3 fruit fly cellular contexts compared by ENCODE assay signal in genomic region chr2L:6085733-6086317, dm6.
TF ChIP-seq lines count a peak whose summit lies in the region.

No protein-coding gene starts in this region.

- TF ChIP-seq CTCF in whole organism, embryonic (GFP tag; optimal IDR thresholded peaks at IDR 0.05; lab: Kevin White, UChicago) = no peak

TF ChIP-seq in whole organism, embryonic, 481 proteins besides CTCF, POLR2A, EP300 and RAD21 (continues in another document):
- TF ChIP-seq CG17829 (tag; optimal IDR thresholded peaks at IDR 0.05; lab: Kevin White, UChicago) (no peak), NFAT (GFP tag; IDR thresholded peaks at IDR 0.05; lab: Robert Waterston, UW) (peak; percentile 48; the same call in 1 of the 2 replicates), vvl (GFP tag; IDR thresholded peaks at IDR 0.05; lab: Robert Waterston, UW) (peak; percentile 36; the same call in 1 of the 2 replicates), CG12769 (tag; optimal IDR thresholded peaks at IDR 0.05; lab: Kevin White, UChicago) (peak; percentile 36), lab (GFP tag; optimal IDR thresholded peaks at IDR 0.05; lab: Kevin White, UChicago) (peak; percentile 24), cg (GFP tag; optimal IDR thresholded peaks at IDR 0.05; lab: Kevin White, UChicago) (peak; percentile 27), her (GFP tag; optimal IDR thresholded peaks at IDR 0.05; lab: Kevin White, UChicago) (no peak), slou (GFP tag; optimal IDR thresholded peaks at IDR 0.05; lab: Kevin White, UChicago) (no peak), Nf-YC (tag; optimal IDR thresholded peaks at IDR 0.05; lab: Kevin White, UChicago) (no peak), tll (GFP tag; optimal IDR thresholded peaks at IDR 0.05; lab: Kevin White, UChicago) (no peak), oc (tag; optimal IDR thresholded peaks at IDR 0.05; lab: Kevin White, UChicago) (no peak), scrt (GFP tag; optimal IDR thresholded peaks at IDR 0.05; lab: Kevin White, UChicago) (peak; percentile 58), CG18599 (GFP tag; optimal IDR thresholded peaks at IDR 0.05; lab: Kevin White, UChicago) (peak; percentile 50), abd-A (tag; optimal IDR thresholded peaks at IDR 0.05; lab: Kevin White, UChicago) (peak; percentile 93), Deaf1 (tag; optimal IDR thresholded peaks at IDR 0.05; lab: Kevin White, UChicago) (peak; percentile 59), mam (GFP tag; optimal IDR thresholded peaks at IDR 0.05; lab: Kevin White, UChicago) (no peak), pfk (GFP tag; optimal IDR thresholded peaks at IDR 0.05; lab: Kevin White, UChicago) (no peak), CG42726 (GFP tag; IDR thresholded peaks at IDR 0.05; lab: Robert Waterston, UW; ENCODE audit: partially characterized antibody) (peak; percentile 71), rib (GFP tag; IDR thresholded peaks at IDR 0.05; lab: Robert Waterston, UW) (peak; percentile 98), Dbx (GFP tag; IDR thresholded peaks at IDR 0.05; lab: Robert Waterston, UW) (peak; percentile 50; the same call in 2 of the 3 replicates), z (GFP tag; IDR thresholded peaks at IDR 0.05; lab: Robert Waterston, UW) (0 out of 3 replicates have a peak, but pooled peaks have one; percentile 20), CG8290 (GFP tag; optimal IDR thresholded peaks at IDR 0.05; lab: Kevin White, UChicago) (no peak), CG8290 (tag; optimal IDR thresholded peaks at IDR 0.05; lab: Kevin White, UChicago) (peak in 1 of 2 experiments; percentile 10), schlank (tag; optimal IDR thresholded peaks at IDR 0.05; lab: Kevin White, UChicago) (peak; percentile 18), MTF-1 (GFP tag; optimal IDR thresholded peaks at IDR 0.05; lab: Kevin White, UChicago; ENCODE audit: borderline replicate concordance) (no peak), chinmo (GFP tag; IDR thresholded peaks at IDR 0.05; lab: Robert Waterston, UW; ENCODE audit: partially characterized antibody) (peak; percentile 90; the same call in 3 of the 4 replicates), sd (tag; optimal IDR thresholded peaks at IDR 0.05; lab: Kevin White, UChicago) (peak; percentile 83), Doc2 (GFP tag; IDR thresholded peaks at IDR 0.05; lab: Robert Waterston, UW) (no peak), GATAe (GFP tag; conservative IDR thresholded peaks at IDR 0.05; lab: Robert Waterston, UW) (peak; percentile 48)

TF ChIP-seq in whole organism, prepupa, 60 proteins besides CTCF, POLR2A, EP300 and RAD21:
- peak; percentile 68 for TF ChIP-seq vri (GFP tag; optimal IDR thresholded peaks at IDR 0.05; lab: Kevin White, UChicago)
- TF ChIP-seq CG10631 (GFP tag; optimal IDR thresholded peaks at IDR 0.05; lab: Kevin White, UChicago) = no peak
- TF ChIP-seq fkh (GFP tag; optimal IDR thresholded peaks at IDR 0.05; lab: Kevin White, UChicago) = peak; percentile 50
- no peak for TF ChIP-seq CG11294 (GFP tag; IDR thresholded peaks at IDR 0.05; lab: Robert Waterston, UW)
- TF ChIP-seq svp (GFP tag; lab: Kevin White, UChicago) = peak; percentile 69

TF ChIP-seq in whole organism, wandering third instar larva, 38 proteins besides CTCF, POLR2A, EP300 and RAD21:
- TF ChIP-seq OdsH (GFP tag; optimal IDR thresholded peaks at IDR 0.05; lab: Kevin White, UChicago) (peak; percentile 49), br (GFP tag; optimal IDR thresholded peaks at IDR 0.05; lab: Kevin White, UChicago) (peak; percentile 4), Dif (GFP tag; optimal IDR thresholded peaks at IDR 0.05; lab: Kevin White, UChicago; ENCODE audit: partially characterized antibody) (peak; percentile 52), tai (GFP tag; optimal IDR thresholded peaks at IDR 0.05; lab: Kevin White, UChicago) (peak; percentile 43), woc (GFP tag; optimal IDR thresholded peaks at IDR 0.05; lab: Kevin White, UChicago) (no peak), Hr83 (GFP tag; optimal IDR thresholded peaks at IDR 0.05; lab: Kevin White, UChicago; ENCODE audit: poor library complexity, severe bottlenecking) (peak; percentile 52), fru (GFP tag; optimal IDR thresholded peaks at IDR 0.05; lab: Kevin White, UChicago) (peak; percentile 41), Rel (GFP tag; optimal IDR thresholded peaks at IDR 0.05; lab: Kevin White, UChicago) (peak; percentile 25), Rel (tag; optimal IDR thresholded peaks at IDR 0.05; lab: Kevin White, UChicago) (peak; percentile 40), foxo (GFP tag; optimal IDR thresholded peaks at IDR 0.05; lab: Kevin White, UChicago) (no peak), Hnf4 (GFP tag; optimal IDR thresholded peaks at IDR 0.05; lab: Kevin White, UChicago) (peak; percentile 66), Abd-B (GFP tag; optimal IDR thresholded peaks at IDR 0.05; lab: Kevin White, UChicago) (no peak), HLH106 (tag; optimal IDR thresholded peaks at IDR 0.05; lab: Kevin White, UChicago) (peak; percentile 22), Hr78 (GFP tag; optimal IDR thresholded peaks at IDR 0.05; lab: Kevin White, UChicago) (no peak), brk (GFP tag; optimal IDR thresholded peaks at IDR 0.05; lab: Kevin White, UChicago) (peak; percentile 27), psq (GFP tag; optimal IDR thresholded peaks at IDR 0.05; lab: Kevin White, UChicago) (peak; percentile 48), h (GFP tag; optimal IDR thresholded peaks at IDR 0.05; lab: Kevin White, UChicago) (peak; percentile 51), CrebA (GFP tag; optimal IDR thresholded peaks at IDR 0.05; lab: Kevin White, UChicago; ENCODE audit: borderline replicate concordance) (peak; percentile 42)
